Worm (Caenorhabditis elegans) whole organism, L3 larva: ENCODE results near the gene mbf-1.

Experiments used
- R02D3.7 ChIP-seq: fragments of 150-350 bp; optimal IDR thresholded peaks from 2 replicates; lab custom pipeline; 2014; ENCODE audit warnings: missing biosample characterization, missing genetic modification characterization
- ZK546.5 ChIP-seq: sonication (generic microtip); optimal IDR thresholded peaks from 2 replicates; lab custom pipeline; 2017; ENCODE audit warnings: missing biosample characterization, missing genetic modification characterization
- aly-2 ChIP-seq: fragments of 150-350 bp; optimal IDR thresholded peaks from 2 replicates; lab custom pipeline; 2014; ENCODE audit warnings: missing biosample characterization, missing genetic modification characterization
- ceh-16 ChIP-seq: sonication (generic microtip); optimal IDR thresholded peaks from 2 replicates; lab custom pipeline; 2017; ENCODE audit warnings: missing biosample characterization, missing genetic modification characterization
- ceh-28 ChIP-seq: fragments of 150-350 bp; optimal IDR thresholded peaks from 2 replicates; lab custom pipeline; 2014; ENCODE audit warnings: missing biosample characterization, missing genetic modification reagents, missing genetic modification characterization
- ceh-82 ChIP-seq: fragments of 150-350 bp; optimal IDR thresholded peaks from 2 replicates; lab custom pipeline; 2014; ENCODE audit warnings: missing biosample characterization, missing genetic modification characterization
- ceh-9 ChIP-seq: sonication (generic microtip); optimal IDR thresholded peaks from 2 replicates; lab custom pipeline; 2018; ENCODE audit warnings: missing biosample characterization, missing genetic modification characterization
- egl-27 ChIP-seq: sonication (generic microtip); optimal IDR thresholded peaks from 4 replicates; lab custom pipeline; 2017; ENCODE audit warnings: missing biosample characterization, missing genetic modification reagents, missing genetic modification characterization
- egl-5 ChIP-seq: fragments of 150-350 bp; optimal IDR thresholded peaks from 2 replicates; lab custom pipeline; 2017; ENCODE audit warnings: missing biosample characterization, missing genetic modification reagents, missing genetic modification characterization, inconsistent platforms
- elt-2 ChIP-seq: sonication (generic microtip); optimal IDR thresholded peaks from 2 replicates; lab custom pipeline; 2016; ENCODE audit warnings: missing genetic modification reagents, mild to moderate bottlenecking, missing genetic modification characterization, missing compliant biosample characterization
- elt-3 ChIP-seq, 3 experiments: fragments of 150-350 bp in 1 of 3; sonication (generic microtip) in 2 of 3; optimal IDR thresholded peaks; 2 replicates in 2 of 3; 4 replicates in 1 of 3; lab custom pipeline; 2014 to 2017; ENCODE audit warnings: missing biosample characterization in 3 of 3, missing genetic modification characterization in 3 of 3
- eor-1 ChIP-seq, 2 experiments: fragments of 150-350 bp; optimal IDR thresholded peaks; 2 replicates each; lab custom pipeline; 2014 to 2018; ENCODE audit warnings: missing biosample characterization in 2 of 2, missing genetic modification characterization in 2 of 2
- fkh-10 ChIP-seq: sonication (generic microtip); optimal IDR thresholded peaks from 2 replicates; lab custom pipeline; 2017; ENCODE audit warnings: missing biosample characterization, missing genetic modification reagents, missing genetic modification characterization
- fos-1 ChIP-seq: fragments of 150-350 bp; optimal IDR thresholded peaks from 2 replicates; lab custom pipeline; 2014; ENCODE audit warnings: missing biosample characterization, missing genetic modification characterization
- hmg-11 ChIP-seq: sonication (generic microtip); optimal IDR thresholded peaks from 2 replicates; lab custom pipeline; 2016; ENCODE audit warnings: missing genetic modification characterization, missing compliant biosample characterization
- lin-15B ChIP-seq: fragments of 150-350 bp; optimal IDR thresholded peaks from 2 replicates; lab custom pipeline; 2014; ENCODE audit warnings: missing biosample characterization, missing genetic modification characterization
- lin-39 ChIP-seq: fragments of 150-350 bp; optimal IDR thresholded peaks from 2 replicates; lab custom pipeline; 2018; ENCODE audit warnings: missing biosample characterization, missing genetic modification reagents, missing genetic modification characterization
- lsy-12 ChIP-seq: sonication (generic microtip); optimal IDR thresholded peaks from 2 replicates; lab custom pipeline; 2016; ENCODE audit warnings: mild to moderate bottlenecking, missing genetic modification characterization, missing compliant biosample characterization
- mdl-1 ChIP-seq: fragments of 150-350 bp; optimal IDR thresholded peaks from 2 replicates; lab custom pipeline; 2014; ENCODE audit warnings: missing biosample characterization, missing genetic modification characterization
- nfya-1 ChIP-seq: sonication (generic microtip); optimal IDR thresholded peaks from 2 replicates; lab custom pipeline; 2017; ENCODE audit warnings: missing genetic modification characterization, mild to moderate bottlenecking, missing compliant biosample characterization, antibody characterized with exemption, moderate library complexity; ENCODE audit not compliant: insufficient read depth
- nhr-11 ChIP-seq: fragments of 150-350 bp; optimal IDR thresholded peaks from 2 replicates; lab custom pipeline; 2014; ENCODE audit warnings: missing biosample characterization, missing genetic modification characterization
- nhr-12 ChIP-seq: fragments of 150-350 bp; optimal IDR thresholded peaks from 2 replicates; lab custom pipeline; 2014; ENCODE audit warnings: missing biosample characterization, missing genetic modification characterization
- nhr-23 ChIP-seq: fragments of 150-350 bp; optimal IDR thresholded peaks from 2 replicates; lab custom pipeline; 2014; ENCODE audit warnings: missing biosample characterization, missing genetic modification reagents, missing genetic modification characterization
- nhr-237 ChIP-seq: fragments of 150-350 bp; optimal IDR thresholded peaks from 2 replicates; lab custom pipeline; 2014; ENCODE audit warnings: missing biosample characterization, missing genetic modification characterization
- nhr-25 ChIP-seq: sonication (generic microtip); optimal IDR thresholded peaks from 2 replicates; lab custom pipeline; 2017; ENCODE audit warnings: missing biosample characterization, missing genetic modification characterization
- nhr-28 ChIP-seq: fragments of 150-350 bp; optimal IDR thresholded peaks from 2 replicates; lab custom pipeline; 2014; ENCODE audit warnings: missing biosample characterization, missing genetic modification characterization
- nhr-43 ChIP-seq: sonication (generic microtip); optimal IDR thresholded peaks from 2 replicates; lab custom pipeline; 2016; ENCODE audit warnings: mild to moderate bottlenecking, missing genetic modification characterization, missing compliant biosample characterization; ENCODE audit not compliant: poor library complexity, severe bottlenecking
- nhr-76 ChIP-seq: fragments of 150-350 bp; sonication (generic microtip); optimal IDR thresholded peaks from 5 replicates; lab custom pipeline; 2014; ENCODE audit warnings: missing biosample characterization, missing genetic modification characterization
- nhr-77 ChIP-seq: fragments of 150-350 bp; optimal IDR thresholded peaks from 2 replicates; lab custom pipeline; 2014; ENCODE audit warnings: missing biosample characterization, missing genetic modification characterization
- pha-4 ChIP-seq: fragments of 150-350 bp; optimal IDR thresholded peaks from 2 replicates; lab custom pipeline; 2014; ENCODE audit warnings: missing biosample characterization, missing genetic modification reagents, missing genetic modification characterization
- sea-2 ChIP-seq: fragments of 150-350 bp; sonication (generic microtip); optimal IDR thresholded peaks from 4 replicates; lab custom pipeline; 2014; ENCODE audit warnings: missing biosample characterization, missing genetic modification reagents, missing genetic modification characterization
- skn-1 ChIP-seq: fragments of 150-350 bp; optimal IDR thresholded peaks from 2 replicates; lab custom pipeline; 2014; ENCODE audit warnings: missing biosample characterization, missing genetic modification characterization
- snpc-4 ChIP-seq: fragments of 150-350 bp; optimal IDR thresholded peaks from 2 replicates; lab custom pipeline; 2014; ENCODE audit warnings: missing biosample characterization, missing genetic modification characterization
- tbx-2 ChIP-seq: sonication (generic microtip); optimal IDR thresholded peaks from 2 replicates; lab custom pipeline; 2016; ENCODE audit warnings: mild to moderate bottlenecking, missing genetic modification characterization, missing compliant biosample characterization
- unc-39 ChIP-seq: sonication (generic microtip); optimal IDR thresholded peaks from 4 replicates; lab custom pipeline; 2017; ENCODE audit warnings: missing biosample characterization, missing genetic modification characterization
- unc-62 ChIP-seq: fragments of 150-350 bp; sonication (generic microtip); optimal IDR thresholded peaks from 4 replicates; lab custom pipeline; 2014; ENCODE audit warnings: missing biosample characterization, missing genetic modification reagents, missing genetic modification characterization
- zag-1 ChIP-seq: fragments of 150-350 bp; optimal IDR thresholded peaks from 2 replicates; lab custom pipeline; 2014; ENCODE audit warnings: missing biosample characterization, missing genetic modification characterization
- ztf-11 ChIP-seq: fragments of 150-350 bp; optimal IDR thresholded peaks from 2 replicates; lab custom pipeline; 2014; ENCODE audit warnings: missing biosample characterization, missing genetic modification characterization
- ztf-4 ChIP-seq: fragments of 150-350 bp; optimal IDR thresholded peaks from 2 replicates; lab custom pipeline; 2014; ENCODE audit warnings: missing biosample characterization, missing genetic modification characterization

Gene mbf-1

DNA sequence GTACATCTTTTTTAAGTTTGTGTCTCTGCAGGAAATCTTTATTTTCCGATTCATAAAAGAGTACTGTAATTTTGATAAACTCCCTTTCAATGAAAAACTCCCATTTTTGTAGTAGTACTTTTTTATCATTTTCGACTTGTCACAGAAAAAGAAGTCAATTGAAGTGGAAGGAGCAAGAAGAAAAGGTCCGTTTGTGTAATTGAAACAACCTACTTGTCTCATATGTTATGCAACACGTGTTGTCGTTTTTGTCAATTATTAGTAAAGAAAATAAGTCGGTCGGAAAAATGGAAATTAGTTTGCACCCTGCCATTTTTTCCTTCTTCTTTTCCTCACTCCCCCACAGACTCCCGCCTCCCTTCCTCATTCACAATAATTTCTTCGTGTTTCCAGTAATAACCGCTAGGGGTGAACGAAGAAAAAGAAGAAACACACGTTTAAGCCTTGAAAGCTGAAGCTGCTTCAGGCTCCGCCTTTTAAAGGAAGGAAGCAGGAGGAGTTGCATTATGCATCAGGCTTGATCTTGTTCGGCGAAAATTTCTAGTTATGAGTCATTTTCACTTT is 21.4 kb downstream of the mbf-1 start:
- TF ChIP-seq hmg-11 (tag; lab: Kevin White, UChicago) (no peak), nfya-1 (peak; percentile 13)

DNA sequence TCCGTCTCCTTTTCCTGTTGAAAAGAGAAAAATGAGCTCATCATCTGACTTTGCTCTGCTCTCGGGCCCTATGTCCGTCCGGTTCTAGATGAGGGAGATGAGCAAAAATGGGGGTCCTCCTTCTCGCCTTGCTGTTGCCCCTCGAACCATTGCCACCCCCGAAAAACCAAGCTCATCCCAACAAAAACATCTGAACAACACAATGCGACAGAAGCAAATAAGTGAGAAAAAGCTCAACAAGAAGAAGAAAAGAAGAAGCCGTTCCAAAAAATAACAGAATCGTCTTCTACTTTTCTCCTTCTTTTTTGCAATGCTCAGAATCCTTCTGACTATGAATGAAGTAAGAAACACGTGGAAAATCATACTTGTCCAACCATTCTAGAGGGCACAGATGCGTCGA is 24.3 kb downstream of the mbf-1 start:
- no peak for TF ChIP-seq nhr-43 (tag; lab: Kevin White, UChicago)
- TF ChIP-seq snpc-4 (tag; lab: Kevin White, UChicago), result no peak
- no peak for TF ChIP-seq nhr-23 (tag; lab: Kevin White, UChicago)
- TF ChIP-seq ceh-82 (tag; lab: Kevin White, UChicago), result no peak
- no peak for TF ChIP-seq elt-2
- TF ChIP-seq nfya-1, result no peak
- TF ChIP-seq, all 47 proteins: peak for 0

DNA sequence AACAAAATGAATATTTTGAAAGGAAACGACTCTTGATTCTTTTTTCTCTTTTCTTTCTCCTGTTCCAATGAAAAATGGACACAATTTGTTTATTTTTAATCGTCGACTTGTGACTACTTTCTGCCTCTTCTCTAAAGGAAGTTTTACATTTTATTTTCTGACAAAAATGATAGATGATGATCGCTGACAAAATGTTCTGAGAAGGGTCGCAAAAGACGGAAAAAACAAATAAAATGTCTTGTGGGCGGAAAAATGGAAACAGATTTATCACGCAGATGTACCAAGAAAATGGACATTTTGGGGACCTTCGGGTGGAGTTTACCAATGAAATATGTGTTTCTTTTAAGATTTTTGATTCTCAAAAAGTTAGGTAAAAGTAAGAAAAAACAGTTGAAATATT is 27.2 kb downstream of the mbf-1 start:
- TF ChIP-seq lin-39 (tag; lab: Kevin White, UChicago) (peak; percentile 55), elt-3 (tag; optimal IDR thresholded peaks at IDR 0.05; lab: Kevin White, UChicago) (no peak)

DNA sequence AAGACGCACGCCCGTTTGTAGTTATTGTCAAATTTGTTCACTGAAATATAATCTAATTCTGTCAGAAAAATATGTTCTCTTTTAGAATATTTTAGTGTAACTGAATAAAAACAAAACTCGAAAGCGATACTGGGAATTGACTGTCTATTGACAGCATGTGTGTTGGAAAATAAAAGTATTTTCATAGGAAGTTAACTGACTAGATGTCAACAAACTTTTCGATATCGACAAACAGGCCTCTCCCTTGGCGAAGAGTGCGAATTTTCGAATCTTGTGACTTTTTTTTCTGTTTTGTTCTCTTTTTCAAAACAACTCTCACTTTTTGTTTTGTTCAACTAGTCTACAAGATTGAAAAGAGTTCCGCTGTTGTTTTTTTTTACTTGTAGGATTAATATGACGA is 41.9 kb downstream of the mbf-1 start:
- no peak for TF ChIP-seq tbx-2
- no peak for TF ChIP-seq nhr-11 (tag; lab: Kevin White, UChicago)
- TF ChIP-seq pha-4 (tag; lab: Kevin White, UChicago), result peak; percentile 89
- TF ChIP-seq eor-1 (tag; optimal IDR thresholded peaks at IDR 0.05; lab: Kevin White, UChicago), result no peak
- TF ChIP-seq ztf-11, result no peak
- TF ChIP-seq hmg-11 (tag; lab: Kevin White, UChicago), result no peak

DNA sequence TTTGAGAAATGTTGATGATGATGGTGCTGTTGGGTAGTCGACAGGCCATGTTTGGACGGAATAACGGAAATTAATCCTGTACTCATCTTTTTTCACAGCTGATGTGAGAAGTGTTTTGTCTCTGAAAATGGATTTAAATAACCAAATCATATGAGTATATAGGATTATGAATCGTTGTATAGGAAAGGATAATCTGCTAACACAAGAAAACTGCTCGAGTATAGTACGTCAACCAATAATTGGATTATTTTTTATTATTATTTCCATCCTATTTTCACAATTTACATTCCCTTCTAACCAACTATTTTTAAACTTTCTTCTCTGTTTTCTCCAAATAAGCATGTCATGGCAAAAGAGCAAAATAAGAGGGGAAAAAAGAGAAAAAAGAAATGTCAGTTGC is 44.4 kb downstream of the mbf-1 start:
- TF ChIP-seq elt-2, result no peak
- no peak for TF ChIP-seq unc-62 (GFP tag; lab: Kevin White, UChicago)
- TF ChIP-seq zag-1 (tag; lab: Kevin White, UChicago), result no peak
- TF ChIP-seq nhr-12 (tag; lab: Kevin White, UChicago), result no peak
- TF ChIP-seq nhr-23 (tag; lab: Kevin White, UChicago), result no peak
- no peak for TF ChIP-seq lsy-12 (tag; lab: Kevin White, UChicago)
- no peak for TF ChIP-seq mdl-1
- TF ChIP-seq egl-27, result no peak
- TF ChIP-seq ztf-4, result no peak
- no peak for TF ChIP-seq nhr-11 (tag; lab: Kevin White, UChicago)

DNA sequence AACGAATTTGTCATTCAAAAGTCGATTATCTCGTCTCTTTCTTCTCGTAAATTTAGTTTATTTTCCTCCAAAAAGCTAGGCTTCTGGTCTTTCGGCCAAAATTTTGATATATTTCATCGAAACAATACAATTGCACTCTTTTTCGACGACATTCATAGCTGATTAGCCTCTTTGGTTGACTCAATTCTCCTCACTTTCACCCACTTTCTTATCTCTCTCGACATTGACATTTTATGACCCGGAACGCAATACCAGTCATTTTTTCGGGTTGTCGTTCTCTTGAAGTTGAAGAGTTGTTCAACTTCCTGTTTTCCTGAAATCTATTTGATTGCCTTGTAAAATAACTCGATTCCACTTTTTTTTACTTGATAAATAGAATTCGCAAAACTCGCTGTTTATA is 45.6 kb downstream of the mbf-1 start:
- TF ChIP-seq egl-5 (peak; percentile 19), aly-2 (no peak), nhr-237 (tag; lab: Kevin White, UChicago) (no peak), ceh-16 (tag; lab: Kevin White, UChicago) (no peak), elt-2 (peak; percentile 64)

DNA sequence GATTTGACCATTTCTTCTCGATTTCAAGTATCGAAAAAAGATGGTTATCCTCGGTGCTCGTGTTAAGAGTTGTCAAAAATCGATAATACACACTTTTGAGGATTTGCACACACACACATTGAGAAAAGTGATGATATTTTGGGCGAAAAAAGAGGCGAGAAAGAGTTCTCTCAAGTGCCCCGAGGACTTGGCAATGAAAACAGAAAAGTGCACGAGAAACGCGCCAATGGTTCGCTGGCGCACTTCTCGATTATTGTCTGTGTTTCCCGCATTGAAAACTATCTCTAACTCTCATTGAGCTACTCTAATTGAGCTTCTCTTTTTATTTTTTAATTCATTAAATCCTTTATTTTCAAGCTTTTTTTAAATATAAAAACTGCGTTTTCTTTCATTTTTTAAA is 46.5 kb downstream of the mbf-1 start:
- TF ChIP-seq hmg-11 (tag; lab: Kevin White, UChicago) (peak; percentile 76), egl-27 (peak; percentile 27), eor-1 (tag; optimal IDR thresholded peaks at IDR 0.05; lab: Kevin White, UChicago) (no peak), snpc-4 (tag; lab: Kevin White, UChicago) (peak; percentile 58), nhr-25 (peak; percentile 23), tbx-2 (peak; percentile 41), egl-5 (no peak), lin-15B (peak; percentile 69), fkh-10 (peak; percentile 13), unc-39 (tag; lab: Kevin White, UChicago) (no peak), fos-1 (no peak), ZK546.5 (tag; lab: Kevin White, UChicago) (no peak), nhr-76 (tag; lab: Kevin White, UChicago) (no peak), aly-2 (no peak), lin-39 (tag; lab: Kevin White, UChicago) (peak; percentile 54), R02D3.7 (tag; lab: Kevin White, UChicago) (peak; percentile 47), nfya-1 (peak; percentile 76), elt-2 (peak; percentile 24), unc-62 (GFP tag; lab: Kevin White, UChicago) (no peak), nhr-237 (tag; lab: Kevin White, UChicago) (no peak), nhr-23 (tag; lab: Kevin White, UChicago) (peak; percentile 30), elt-3 (tag; optimal IDR thresholded peaks at IDR 0.05; lab: Kevin White, UChicago) (no peak), ceh-28 (tag; lab: Kevin White, UChicago) (peak; percentile 64), ceh-16 (tag; lab: Kevin White, UChicago) (no peak), skn-1 (tag; lab: Kevin White, UChicago) (no peak), nhr-28 (tag; lab: Kevin White, UChicago) (no peak), sea-2 (GFP tag; lab: Kevin White, UChicago) (no peak), ceh-9 (tag; lab: Kevin White, UChicago) (no peak), ceh-82 (tag; lab: Kevin White, UChicago) (no peak), nhr-77 (tag; lab: Kevin White, UChicago) (no peak)
